Fruit fly (Drosophila melanogaster): Measurements from ENCODE around the gene CG2861.

The CG2861 gene

DNA sequence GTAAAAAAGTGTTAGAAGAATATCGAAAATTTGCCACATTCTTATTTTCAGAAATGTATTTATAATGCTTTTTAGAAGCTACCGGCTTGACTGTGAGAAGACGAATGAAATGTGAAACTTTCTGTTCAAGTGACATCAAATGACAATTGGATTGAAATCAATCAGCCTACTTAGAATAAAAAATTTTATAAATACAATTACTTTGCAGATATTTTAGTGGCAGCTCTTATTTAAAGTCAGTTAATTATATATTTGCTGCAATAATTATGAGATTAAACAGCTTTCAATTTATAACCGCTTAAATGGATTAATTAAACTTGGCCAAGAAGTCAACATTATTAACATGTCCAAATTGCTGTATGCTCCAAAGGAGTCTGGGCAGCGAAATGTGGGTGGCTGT, 27.4 kb downstream of the CG2861 start, which contains the start of gene CG2871:
CG2871 (minus strand) TSS at position 101 of the 400 bp plus-strand sequence.
- TF ChIP-seq CG34367 (tag; optimal IDR thresholded peaks at IDR 0.05): no peak

DNA sequence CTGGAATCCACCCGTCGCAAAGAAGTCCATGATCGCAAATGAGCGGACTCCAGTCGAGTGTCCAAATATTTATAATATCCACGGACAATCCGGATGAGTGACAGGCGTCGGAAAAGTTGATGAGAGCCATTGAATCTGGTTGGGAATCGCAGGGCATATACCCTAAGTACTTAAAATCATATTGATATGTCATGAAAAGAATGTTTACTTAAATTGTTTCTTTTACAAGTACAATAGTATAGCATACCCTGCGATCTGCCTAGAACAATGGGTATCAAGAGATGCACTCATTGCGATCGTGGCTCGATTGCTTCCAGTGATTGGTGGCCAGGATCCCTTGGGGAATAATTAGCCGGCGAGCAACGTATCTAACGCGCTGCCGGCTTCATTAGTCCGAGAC, 33.2 kb downstream of the CG2861 start, which contains the start of gene Klf15:
Klf15 (minus strand) TSS at position 101 of the 400 bp plus-strand sequence.
- no peak for TF ChIP-seq Pif1A (GFP tag; optimal IDR thresholded peaks at IDR 0.05)
- TF ChIP-seq fd96Ca (GFP tag; IDR thresholded peaks at IDR 0.05): no peak
- no peak for TF ChIP-seq CG10348 (GFP tag; IDR thresholded peaks at IDR 0.05)
- TF ChIP-seq EcR (GFP tag; optimal IDR thresholded peaks at IDR 0.05): no peak
- no peak for TF ChIP-seq Pif1B (GFP tag; optimal IDR thresholded peaks at IDR 0.05)
- no peak for TF ChIP-seq CG8159 (tag; optimal IDR thresholded peaks at IDR 0.05)
- TF ChIP-seq gl (tag; optimal IDR thresholded peaks at IDR 0.05): no peak
- TF ChIP-seq D1 (tag; optimal IDR thresholded peaks at IDR 0.05): no peak
- TF ChIP-seq CG9948 (tag; optimal IDR thresholded peaks at IDR 0.05): no peak
- no peak for TF ChIP-seq CG12605 (GFP tag; IDR thresholded peaks at IDR 0.05)
- no peak for TF ChIP-seq CG4496 (GFP tag; IDR thresholded peaks at IDR 0.05)
- no peak for TF ChIP-seq Snoo (tag; optimal IDR thresholded peaks at IDR 0.05)
- no peak for TF ChIP-seq rn (GFP tag; IDR thresholded peaks at IDR 0.05)
- no peak for TF ChIP-seq Ets98B (GFP tag; IDR thresholded peaks at IDR 0.05)
- no peak for TF ChIP-seq CG34367 (tag; optimal IDR thresholded peaks at IDR 0.05)
- TF ChIP-seq CG14655 (GFP tag; optimal IDR thresholded peaks at IDR 0.05): no peak
- no peak for TF ChIP-seq CG32121 (GFP tag; IDR thresholded peaks at IDR 0.05)

DNA sequence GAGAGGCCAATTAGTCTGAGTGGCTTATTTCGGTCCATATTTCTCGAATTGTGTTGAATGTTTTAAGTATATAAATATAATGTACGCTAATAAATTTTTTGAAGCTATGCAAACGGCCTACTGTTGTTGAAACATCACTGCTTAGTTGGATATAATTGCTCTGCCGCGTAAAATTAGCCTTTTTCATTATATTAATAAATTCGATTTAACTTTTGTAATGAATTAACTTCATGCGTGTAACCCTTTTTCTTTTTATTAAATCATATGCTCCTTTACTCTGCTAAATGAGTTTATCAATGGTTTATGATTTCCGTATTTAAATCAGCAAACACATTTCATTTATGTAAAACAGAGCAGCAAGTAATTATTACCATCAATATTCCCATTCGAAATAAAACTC, 34.6 kb downstream of the CG2861 start, which contains the start of gene CG15472:
CG15472 (minus strand) TSS at position 101 of the 400 bp plus-strand sequence.
- no peak for TF ChIP-seq rn (GFP tag; IDR thresholded peaks at IDR 0.05)
- no peak for TF ChIP-seq CG8301 (tag; optimal IDR thresholded peaks at IDR 0.05)
- TF ChIP-seq CG4496 (GFP tag; IDR thresholded peaks at IDR 0.05): no peak
- no peak for TF ChIP-seq D1 (tag; optimal IDR thresholded peaks at IDR 0.05)
- no peak for TF ChIP-seq Snoo (tag; optimal IDR thresholded peaks at IDR 0.05)
- no peak for TF ChIP-seq CG15710 (tag; optimal IDR thresholded peaks at IDR 0.05)
- TF ChIP-seq CG9948 (tag; optimal IDR thresholded peaks at IDR 0.05): no peak
- TF ChIP-seq CG17806 (tag; optimal IDR thresholded peaks at IDR 0.05): no peak
- no peak for TF ChIP-seq Ets98B (GFP tag; IDR thresholded peaks at IDR 0.05)
- no peak for TF ChIP-seq CG8159 (tag; optimal IDR thresholded peaks at IDR 0.05)
- TF ChIP-seq CG34367 (tag; optimal IDR thresholded peaks at IDR 0.05): no peak
- TF ChIP-seq Pif1B (GFP tag; optimal IDR thresholded peaks at IDR 0.05): no peak
- TF ChIP-seq CG12605 (GFP tag; IDR thresholded peaks at IDR 0.05): no peak
- no peak for TF ChIP-seq EcR (GFP tag; optimal IDR thresholded peaks at IDR 0.05)

DNA sequence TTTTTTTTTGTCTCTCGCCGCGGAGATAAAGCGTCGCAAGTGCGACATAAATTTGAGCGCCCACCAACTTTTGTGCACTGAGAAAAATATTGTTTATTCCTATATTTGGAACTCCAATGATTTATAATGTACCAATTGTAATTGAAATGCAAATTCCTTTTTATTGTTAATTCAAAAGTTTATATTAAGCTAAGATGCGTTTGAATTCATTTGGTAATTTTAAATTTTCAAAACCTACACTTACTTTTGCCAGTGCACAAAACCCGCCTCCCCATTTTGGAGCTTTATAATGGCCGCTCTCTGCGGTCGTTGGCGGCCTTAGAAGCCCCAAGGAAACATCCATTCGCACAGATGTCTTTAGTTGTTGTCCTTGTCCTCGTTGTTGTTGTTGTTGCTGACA, 42.4 kb downstream of the CG2861 start:
- TF ChIP-seq D1 (tag; optimal IDR thresholded peaks at IDR 0.05) (no peak), CG15710 (tag; optimal IDR thresholded peaks at IDR 0.05) (no peak), Ets98B (GFP tag; IDR thresholded peaks at IDR 0.05) (0 out of 2 replicates have a peak, but pooled peaks have one; percentile 9), CG13204 (GFP tag; optimal IDR thresholded peaks at IDR 0.05) (no peak), CG17806 (tag; optimal IDR thresholded peaks at IDR 0.05) (no peak), gl (tag; optimal IDR thresholded peaks at IDR 0.05) (no peak), CG12605 (GFP tag; IDR thresholded peaks at IDR 0.05) (no peak), CG34367 (tag; optimal IDR thresholded peaks at IDR 0.05) (no peak), Pif1B (GFP tag; optimal IDR thresholded peaks at IDR 0.05) (no peak), Pif1A (GFP tag; optimal IDR thresholded peaks at IDR 0.05) (no peak), CG8301 (tag; optimal IDR thresholded peaks at IDR 0.05) (no peak), CG8159 (tag; optimal IDR thresholded peaks at IDR 0.05) (peak; percentile 3), Snoo (tag; optimal IDR thresholded peaks at IDR 0.05) (no peak), rn (GFP tag; IDR thresholded peaks at IDR 0.05) (no peak), EcR (GFP tag; optimal IDR thresholded peaks at IDR 0.05) (no peak), fd96Ca (GFP tag; IDR thresholded peaks at IDR 0.05) (no peak), CG32121 (GFP tag; IDR thresholded peaks at IDR 0.05) (no peak), CG10348 (GFP tag; IDR thresholded peaks at IDR 0.05) (no peak), CG9948 (tag; optimal IDR thresholded peaks at IDR 0.05) (no peak), CG4496 (GFP tag; IDR thresholded peaks at IDR 0.05) (0 out of 3 replicates have a peak, but pooled peaks have one; percentile 11), CG14655 (GFP tag; optimal IDR thresholded peaks at IDR 0.05) (peak; percentile 22)

Data from whole organism, pupa.